In the genomic region with DNA sequence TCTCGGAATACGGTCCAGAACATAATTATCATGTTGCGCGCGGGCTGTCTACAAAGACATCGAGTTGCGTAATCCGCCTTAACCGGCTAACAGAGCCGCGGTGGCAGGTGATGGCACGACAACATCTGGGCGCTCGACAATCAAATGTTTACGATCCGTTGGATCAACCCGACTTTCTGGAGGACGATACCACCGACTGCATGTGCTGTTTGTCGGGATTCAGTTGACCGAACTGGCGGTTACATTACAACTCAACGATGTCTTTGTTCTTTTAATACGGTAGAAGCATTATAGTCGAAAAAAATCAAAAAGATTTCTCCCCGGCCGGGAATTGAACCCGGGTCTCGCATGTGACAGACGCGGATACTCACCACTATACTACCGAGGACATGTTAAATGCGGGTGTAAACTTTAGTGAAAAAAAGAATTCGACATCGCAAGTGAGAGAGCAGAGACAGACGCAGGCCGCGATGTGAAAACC, we compare ENCODE assay signal across 4 worm cellular contexts.
TF ChIP-seq lines count a peak whose summit lies in the region.

No protein-coding gene starts in this region.

TF ChIP-seq in whole organism, L2 larva, 48 proteins besides CTCF, POLR2A, EP300 and RAD21 (continues in another document):
- no peak for TF ChIP-seq egl-27 (tag; optimal IDR thresholded peaks at IDR 0.05; lab: Kevin White, UChicago)
- no peak for TF ChIP-seq blmp-1 (tag; optimal IDR thresholded peaks at IDR 0.05; lab: Kevin White, UChicago; ENCODE audit: insufficient read depth)
- TF ChIP-seq elt-3 (tag; optimal IDR thresholded peaks at IDR 0.05; lab: Kevin White, UChicago) = no peak
- TF ChIP-seq R02D3.7 (tag; optimal IDR thresholded peaks at IDR 0.05; lab: Kevin White, UChicago) = no peak
- TF ChIP-seq mab-5 (tag; optimal IDR thresholded peaks at IDR 0.05; lab: Kevin White, UChicago) = no peak
- no peak for TF ChIP-seq ama-1 (optimal IDR thresholded peaks at IDR 0.05; lab: Kevin White, UChicago)
- TF ChIP-seq unc-62 (GFP tag; optimal IDR thresholded peaks at IDR 0.05; lab: Kevin White, UChicago) = no peak
- TF ChIP-seq nhr-77 (tag; optimal IDR thresholded peaks at IDR 0.05; lab: Kevin White, UChicago) = no peak
- TF ChIP-seq nhr-21 (tag; optimal IDR thresholded peaks at IDR 0.05; lab: Kevin White, UChicago) = peak; percentile 76
- TF ChIP-seq sem-4 (tag; optimal IDR thresholded peaks at IDR 0.05; lab: Kevin White, UChicago) = peak; percentile 24
- peak; percentile 81 for TF ChIP-seq sma-9 (GFP tag; optimal IDR thresholded peaks at IDR 0.05; lab: Kevin White, UChicago)
- no peak for TF ChIP-seq sma-9 (tag; optimal IDR thresholded peaks at IDR 0.05; lab: Kevin White, UChicago)
- TF ChIP-seq lsy-2 (tag; optimal IDR thresholded peaks at IDR 0.05; lab: Kevin White, UChicago) = peak; percentile 53 to 66
- TF ChIP-seq alr-1 (tag; optimal IDR thresholded peaks at IDR 0.05; lab: Kevin White, UChicago) = no peak
- TF ChIP-seq nhr-129 (tag; optimal IDR thresholded peaks at IDR 0.05; lab: Kevin White, UChicago) = peak; percentile 77
- no peak for TF ChIP-seq elt-1 (tag; optimal IDR thresholded peaks at IDR 0.05; lab: Kevin White, UChicago)
- peak; percentile 50 for TF ChIP-seq Y55F3AM.14 (GFP tag; optimal IDR thresholded peaks at IDR 0.05; lab: Kevin White, UChicago)
- peak; percentile 55 for TF ChIP-seq sma-3 (GFP tag; optimal IDR thresholded peaks at IDR 0.05; lab: Kevin White, UChicago)
- no peak for TF ChIP-seq ztf-1 (GFP tag; conservative IDR thresholded peaks at IDR 0.05; lab: Robert Waterston, UW)
- TF ChIP-seq zag-1 (tag; optimal IDR thresholded peaks at IDR 0.05; lab: Kevin White, UChicago) = peak; percentile 44
- TF ChIP-seq F13H6.1 (tag; optimal IDR thresholded peaks at IDR 0.05; lab: Kevin White, UChicago) = peak; percentile 54
- no peak for TF ChIP-seq lin-39 (tag; optimal IDR thresholded peaks at IDR 0.05; lab: Kevin White, UChicago)

TF ChIP-seq in whole organism, L4 larva, 104 proteins besides CTCF, POLR2A, EP300 and RAD21 (continues in another document):
- TF ChIP-seq ztf-11 (tag; optimal IDR thresholded peaks at IDR 0.05; lab: Kevin White, UChicago) (no peak), dpl-1 (GFP tag; optimal IDR thresholded peaks at IDR 0.05; lab: Kevin White, UChicago) (no peak), mxl-3 (GFP tag; optimal IDR thresholded peaks at IDR 0.05; lab: Kevin White, UChicago) (peak; percentile 71), unc-39 (tag; optimal IDR thresholded peaks at IDR 0.05; lab: Kevin White, UChicago) (no peak), daf-16 (GFP tag; optimal IDR thresholded peaks at IDR 0.05; lab: Kevin White, UChicago) (peak; percentile 45 to 89), daf-16 (tag; optimal IDR thresholded peaks at IDR 0.05; lab: Kevin White, UChicago) (peak; percentile 63), ceh-44 (GFP tag; IDR thresholded peaks at IDR 0.05; lab: Robert Waterston, UW) (peak; percentile 73; the same call in 1 of the 2 replicates), zip-11 (GFP tag; IDR thresholded peaks at IDR 0.05; lab: Robert Waterston, UW) (no peak), lin-1 (GFP tag; IDR thresholded peaks at IDR 0.05; lab: Robert Waterston, UW) (peak; percentile 58), cey-2 (tag; optimal IDR thresholded peaks at IDR 0.05; lab: Kevin White, UChicago; ENCODE audit: borderline replicate concordance, insufficient read depth) (no peak), fos-1 (tag; optimal IDR thresholded peaks at IDR 0.05; lab: Kevin White, UChicago) (no peak), nhr-6 (tag; optimal IDR thresholded peaks at IDR 0.05; lab: Kevin White, UChicago) (peak; percentile 20), ztf-7 (tag; optimal IDR thresholded peaks at IDR 0.05; lab: Kevin White, UChicago) (peak; percentile 66), nhr-25 (tag; optimal IDR thresholded peaks at IDR 0.05; lab: Kevin White, UChicago; ENCODE audit: borderline replicate concordance, insufficient read depth) (peak; percentile 53), madf-9 (GFP tag; conservative IDR thresholded peaks at IDR 0.05; lab: Robert Waterston, UW) (peak; percentile 83), lin-13 (GFP tag; optimal IDR thresholded peaks at IDR 0.05; lab: Kevin White, UChicago) (peak; percentile 37), arid-1 (GFP tag; conservative IDR thresholded peaks at IDR 0.05; lab: Robert Waterston, UW) (peak; percentile 85), nhr-10 (tag; optimal IDR thresholded peaks at IDR 0.05; lab: Kevin White, UChicago) (no peak), hif-1 (tag; optimal IDR thresholded peaks at IDR 0.05; lab: Kevin White, UChicago) (peak in 1 of 2 experiments; percentile 53), pha-4 (GFP tag; IDR thresholded peaks at IDR 0.05; lab: Robert Waterston, UW) (peak; percentile 91), pha-4 (tag; optimal IDR thresholded peaks at IDR 0.05; lab: Kevin White, UChicago) (no peak), tag-97 (GFP tag; IDR thresholded peaks at IDR 0.05; lab: Robert Waterston, UW) (no peak)

TF ChIP-seq in whole organism, late embryonic, 69 proteins besides CTCF, POLR2A, EP300 and RAD21 (continues in another document):
- TF ChIP-seq ref-2 (tag; optimal IDR thresholded peaks at IDR 0.05; lab: Kevin White, UChicago) (peak; percentile 52), pax-1 (tag; optimal IDR thresholded peaks at IDR 0.05; lab: Kevin White, UChicago) (no peak), ceh-6 (GFP tag; optimal IDR thresholded peaks at IDR 0.05; lab: Kevin White, UChicago) (peak; percentile 80), F13H6.1 (tag; optimal IDR thresholded peaks at IDR 0.05; lab: Kevin White, UChicago) (peak; percentile 63), eyg-1 (tag; optimal IDR thresholded peaks at IDR 0.05; lab: Kevin White, UChicago) (no peak), ets-4 (tag; optimal IDR thresholded peaks at IDR 0.05; lab: Kevin White, UChicago) (no peak), fkh-6 (tag; optimal IDR thresholded peaks at IDR 0.05; lab: Kevin White, UChicago) (peak; percentile 73), npax-4 (tag; optimal IDR thresholded peaks at IDR 0.05; lab: Kevin White, UChicago) (peak; percentile 52), nhr-232 (tag; optimal IDR thresholded peaks at IDR 0.05; lab: Kevin White, UChicago) (peak; percentile 65), ztf-16 (tag; optimal IDR thresholded peaks at IDR 0.05; lab: Kevin White, UChicago) (peak; percentile 59), tbx-2 (tag; optimal IDR thresholded peaks at IDR 0.05; lab: Kevin White, UChicago) (peak; percentile 73), hlh-13 (GFP tag; optimal IDR thresholded peaks at IDR 0.05; lab: Kevin White, UChicago) (peak; percentile 60), K09A11.1 (tag; optimal IDR thresholded peaks at IDR 0.05; lab: Kevin White, UChicago; ENCODE audit: insufficient read depth) (peak; percentile 74), fkh-10 (GFP tag; optimal IDR thresholded peaks at IDR 0.05; lab: Kevin White, UChicago) (no peak), fax-1 (tag; optimal IDR thresholded peaks at IDR 0.05; lab: Kevin White, UChicago) (peak; percentile 79), pha-2 (tag; optimal IDR thresholded peaks at IDR 0.05; lab: Kevin White, UChicago) (peak; percentile 75), unc-42 (tag; optimal IDR thresholded peaks at IDR 0.05; lab: Kevin White, UChicago) (peak; percentile 54), pha-4 (tag; optimal IDR thresholded peaks at IDR 0.05; lab: Kevin White, UChicago) (no peak), ceh-48 (tag; optimal IDR thresholded peaks at IDR 0.05; lab: Kevin White, UChicago) (peak; percentile 69), hlh-8 (tag; optimal IDR thresholded peaks at IDR 0.05; lab: Kevin White, UChicago) (peak; percentile 9), odd-2 (tag; optimal IDR thresholded peaks at IDR 0.05; lab: Kevin White, UChicago) (peak; percentile 52), hlh-15 (tag; optimal IDR thresholded peaks at IDR 0.05; lab: Kevin White, UChicago) (peak; percentile 22), dmd-4 (tag; optimal IDR thresholded peaks at IDR 0.05; lab: Kevin White, UChicago; ENCODE audit: borderline replicate concordance) (peak; percentile 58)

TF ChIP-seq in whole organism, mixed stage, embryonic, 35 proteins besides CTCF, POLR2A, EP300 and RAD21 (continues in another document):
- TF ChIP-seq drap-1 (GFP tag; optimal IDR thresholded peaks at IDR 0.05; lab: Kevin White, UChicago) = peak; percentile 84
- peak; percentile 30 for TF ChIP-seq ces-1 (GFP tag; optimal IDR thresholded peaks at IDR 0.05; lab: Kevin White, UChicago)
- peak; percentile 73 for TF ChIP-seq unc-120 (tag; optimal IDR thresholded peaks at IDR 0.05; lab: Kevin White, UChicago; ENCODE audit: poor library complexity, severe bottlenecking)
- peak; percentile 0 for TF ChIP-seq nhr-28 (tag; optimal IDR thresholded peaks at IDR 0.05; lab: Kevin White, UChicago)
- TF ChIP-seq bed-3 (GFP tag; optimal IDR thresholded peaks at IDR 0.05; lab: Kevin White, UChicago) = peak; percentile 71
- no peak for TF ChIP-seq tbx-8 (GFP tag; optimal IDR thresholded peaks at IDR 0.05; lab: Kevin White, UChicago)
- no peak for TF ChIP-seq nhr-12 (tag; optimal IDR thresholded peaks at IDR 0.05; lab: Kevin White, UChicago)
- peak; percentile 26 for TF ChIP-seq hlh-1 (tag; optimal IDR thresholded peaks at IDR 0.05; lab: Kevin White, UChicago)
- peak; percentile 67 for TF ChIP-seq flh-1 (GFP tag; optimal IDR thresholded peaks at IDR 0.05; lab: Kevin White, UChicago)
- TF ChIP-seq nhr-237 (tag; optimal IDR thresholded peaks at IDR 0.05; lab: Kevin White, UChicago) = peak; percentile 38
- TF ChIP-seq blmp-1 (tag; optimal IDR thresholded peaks at IDR 0.05; lab: Kevin White, UChicago) = no peak
- TF ChIP-seq mab-5 (tag; optimal IDR thresholded peaks at IDR 0.05; lab: Kevin White, UChicago) = no peak
- peak; percentile 80 for TF ChIP-seq cnd-1 (tag; optimal IDR thresholded peaks at IDR 0.05; lab: Kevin White, UChicago)
- no peak for TF ChIP-seq elt-1 (tag; optimal IDR thresholded peaks at IDR 0.05; lab: Kevin White, UChicago; ENCODE audit: borderline replicate concordance, insufficient read depth)
- TF ChIP-seq ceh-43 (GFP tag; optimal IDR thresholded peaks at IDR 0.05; lab: Kevin White, UChicago) = peak; percentile 72
- TF ChIP-seq zip-8 (tag; optimal IDR thresholded peaks at IDR 0.05; lab: Kevin White, UChicago) = peak; percentile 20
- TF ChIP-seq sem-2 (GFP tag; optimal IDR thresholded peaks at IDR 0.05; lab: Kevin White, UChicago) = peak; percentile 69
- no peak for TF ChIP-seq unc-39 (tag; optimal IDR thresholded peaks at IDR 0.05; lab: Kevin White, UChicago)
- no peak for TF ChIP-seq snpc-4 (tag; optimal IDR thresholded peaks at IDR 0.05; lab: Kevin White, UChicago)
- TF ChIP-seq ceh-83 (GFP tag; optimal IDR thresholded peaks at IDR 0.05; lab: Kevin White, UChicago) = peak; percentile 86
- TF ChIP-seq unc-62 (GFP tag; optimal IDR thresholded peaks at IDR 0.05; lab: Kevin White, UChicago) = peak; percentile 25
- TF ChIP-seq M03D4.4 (tag; optimal IDR thresholded peaks at IDR 0.05; lab: Kevin White, UChicago) = peak; percentile 83
- peak; percentile 95 for TF ChIP-seq lin-32 (GFP tag; optimal IDR thresholded peaks at IDR 0.05; lab: Kevin White, UChicago)
- TF ChIP-seq nhr-2 (tag; optimal IDR thresholded peaks at IDR 0.05; lab: Kevin White, UChicago) = peak; percentile 94
- TF ChIP-seq mls-2 (tag; optimal IDR thresholded peaks at IDR 0.05; lab: Kevin White, UChicago) = peak; percentile 84
- TF ChIP-seq sptf-1 (tag; optimal IDR thresholded peaks at IDR 0.05; lab: Kevin White, UChicago) = peak; percentile 92
- peak; percentile 18 for TF ChIP-seq lsy-2 (tag; optimal IDR thresholded peaks at IDR 0.05; lab: Kevin White, UChicago)
